Worm (Caenorhabditis elegans): ENCODE measurements around the gene ttr-35.
A peak's percentile ranks its signal among the peaks of the same experiment; 100 is the strongest.

The ttr-35 gene

DNA sequence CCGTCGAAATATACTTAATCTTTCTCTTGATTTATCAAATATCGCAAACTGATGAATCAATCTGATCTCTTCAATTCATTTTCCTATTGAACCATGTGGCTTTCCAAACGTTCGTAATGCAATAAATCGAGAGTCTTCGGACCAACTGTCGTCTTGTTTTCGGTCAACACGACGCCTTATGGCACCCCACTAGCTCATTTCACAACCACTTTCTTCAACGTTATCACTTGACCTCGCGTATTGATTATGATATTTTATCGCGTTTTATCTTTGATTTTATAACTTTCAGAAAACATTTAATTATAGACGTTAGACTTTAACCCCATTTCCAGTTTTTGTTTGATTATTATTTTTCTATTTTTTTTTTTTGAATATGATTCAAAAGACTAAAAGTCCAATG is 2.3 kb upstream of the ttr-35 start:
- TF ChIP-seq lin-13 (GFP tag; optimal IDR thresholded peaks at IDR 0.05) (no peak), egl-27 (tag; optimal IDR thresholded peaks at IDR 0.05) (no peak), nhr-77 (tag; optimal IDR thresholded peaks at IDR 0.05) (no peak), nhr-47 (tag; optimal IDR thresholded peaks at IDR 0.05) (no peak), aha-1 (tag; optimal IDR thresholded peaks at IDR 0.05) (no peak), sox-4 (tag; optimal IDR thresholded peaks at IDR 0.05) (no peak), lin-35 (GFP tag; optimal IDR thresholded peaks at IDR 0.05) (no peak), nhr-11 (tag; optimal IDR thresholded peaks at IDR 0.05) (no peak), efl-3 (GFP tag; optimal IDR thresholded peaks at IDR 0.05) (no peak), ama-1 (optimal IDR thresholded peaks at IDR 0.05) (no peak), F16B12.6 (tag; optimal IDR thresholded peaks at IDR 0.05) (no peak), tbx-2 (tag; optimal IDR thresholded peaks at IDR 0.05) (no peak), tlp-1 (tag; optimal IDR thresholded peaks at IDR 0.05) (no peak), grh-1 (GFP tag; IDR thresholded peaks at IDR 0.05) (no peak), fkh-8 (tag; optimal IDR thresholded peaks at IDR 0.05) (no peak), nhr-12 (tag; optimal IDR thresholded peaks at IDR 0.05) (no peak), fos-1 (tag; optimal IDR thresholded peaks at IDR 0.05) (no peak), elt-2 (tag; optimal IDR thresholded peaks at IDR 0.05) (no peak), nhr-90 (tag; optimal IDR thresholded peaks at IDR 0.05; ENCODE audit: poor library complexity) (no peak), nhr-71 (tag; optimal IDR thresholded peaks at IDR 0.05) (peak; percentile 65), blmp-1 (tag; optimal IDR thresholded peaks at IDR 0.05) (no peak), irx-1 (tag; optimal IDR thresholded peaks at IDR 0.05) (no peak), nhr-84 (tag; optimal IDR thresholded peaks at IDR 0.05) (no peak), jun-1 (tag; optimal IDR thresholded peaks at IDR 0.05) (no peak), lir-3 (tag; optimal IDR thresholded peaks at IDR 0.05; ENCODE audit: poor library complexity) (no peak), egl-13 (tag; optimal IDR thresholded peaks at IDR 0.05) (no peak), ceh-82 (tag; optimal IDR thresholded peaks at IDR 0.05) (no peak), nhr-28 (tag; optimal IDR thresholded peaks at IDR 0.05) (no peak), zag-1 (tag; optimal IDR thresholded peaks at IDR 0.05) (no peak), lin-39 (tag; optimal IDR thresholded peaks at IDR 0.05) (no peak), swsn-7 (tag; optimal IDR thresholded peaks at IDR 0.05) (no peak), dpl-1 (GFP tag; optimal IDR thresholded peaks at IDR 0.05) (no peak), hpl-2 (GFP tag; optimal IDR thresholded peaks at IDR 0.05) (no peak), elt-3 (tag; optimal IDR thresholded peaks at IDR 0.05) (no peak), nhr-85 (tag) (no peak), ceh-90 (tag; optimal IDR thresholded peaks at IDR 0.05) (no peak), ztf-4 (tag; optimal IDR thresholded peaks at IDR 0.05) (peak; percentile 3), fkh-4 (tag; optimal IDR thresholded peaks at IDR 0.05; ENCODE audit: borderline replicate concordance) (no peak), lin-14 (GFP tag; optimal IDR thresholded peaks at IDR 0.05) (peak; percentile 72), nhr-76 (tag; optimal IDR thresholded peaks at IDR 0.05) (no peak), mef-2 (tag; optimal IDR thresholded peaks at IDR 0.05) (no peak), unc-30 (tag; optimal IDR thresholded peaks at IDR 0.05) (no peak), isw-1 (GFP tag; IDR thresholded peaks at IDR 0.05) (no peak), lsy-2 (tag; optimal IDR thresholded peaks at IDR 0.05) (peak in 1 of 2 experiments; percentile 14), sptf-1 (tag; optimal IDR thresholded peaks at IDR 0.05) (no peak), snu-23 (GFP tag; optimal IDR thresholded peaks at IDR 0.05) (peak; percentile 24), ceh-88 (GFP tag; IDR thresholded peaks at IDR 0.05) (no peak), rnt-1 (tag; optimal IDR thresholded peaks at IDR 0.05) (peak; percentile 47), mab-9 (GFP tag; IDR thresholded peaks at IDR 0.05) (no peak), unc-98 (GFP tag; IDR thresholded peaks at IDR 0.05) (no peak), C04F5.9 (tag; optimal IDR thresholded peaks at IDR 0.05) (no peak), hlh-17 (GFP tag; optimal IDR thresholded peaks at IDR 0.05; ENCODE audit: borderline replicate concordance) (no peak), pag-3 (tag; optimal IDR thresholded peaks at IDR 0.05; ENCODE audit: borderline replicate concordance, insufficient read depth) (peak; percentile 16), ets-5 (GFP tag; IDR thresholded peaks at IDR 0.05) (no peak)

All from whole organism, L1 larva.